Fruit fly (Drosophila melanogaster) whole organism, embryonic: Measurements from ENCODE around the gene glob1.

Source experiments
- CG10147 ChIP-seq: fragments of 200-800 bp; sonication (Bioruptor generic); optimal IDR thresholded peaks from 2 replicates; lab custom pipeline; 2019; ENCODE audit warnings: missing biosample characterization, mild to moderate bottlenecking, missing genetic modification characterization, moderate library complexity
- CG10321 ChIP-seq: fragments of 200-800 bp; sonication (Bioruptor generic); IDR thresholded peaks from 2 replicates; pipeline ENCODE4 v1.3.6; 2022; ENCODE audit warnings: missing biosample characterization, missing genetic modification characterization
- CG10431 ChIP-seq: fragments of 200-800 bp; sonication (Bioruptor generic); optimal IDR thresholded peaks from 3 replicates; lab custom pipeline; 2018; ENCODE audit warnings: missing biosample characterization, mild to moderate bottlenecking, missing genetic modification characterization
- CG10565 ChIP-seq: fragments of 200-800 bp; sonication (Bioruptor generic); optimal IDR thresholded peaks from 3 replicates; lab custom pipeline; 2016; ENCODE audit warnings: missing biosample characterization, mild to moderate bottlenecking, missing genetic modification characterization
- CG11093 ChIP-seq: fragments of 200-800 bp; sonication (Bioruptor generic); IDR thresholded peaks from 3 replicates; pipeline ENCODE4 v1.3.6; 2022; ENCODE audit warnings: missing biosample characterization, missing genetic modification characterization
- CG11560 ChIP-seq: fragments of 200-800 bp; sonication (Bioruptor generic); IDR thresholded peaks from 3 replicates; pipeline ENCODE4 v1.3.6; 2022; ENCODE audit warnings: missing biosample characterization, missing genetic modification characterization
- CG14014 ChIP-seq: fragments of 200-800 bp; sonication (Bioruptor generic); IDR thresholded peaks from 2 replicates; pipeline ENCODE4 v1.3.6; 2022; ENCODE audit warnings: missing biosample characterization, missing genetic modification characterization
- CG15479 ChIP-seq: fragments of 200-800 bp; sonication (Bioruptor generic); optimal IDR thresholded peaks from 3 replicates; lab custom pipeline; 2019; ENCODE audit warnings: missing biosample characterization, mild to moderate bottlenecking, missing genetic modification characterization, moderate library complexity
- CG15514 ChIP-seq: fragments of 200-800 bp; sonication (Bioruptor generic); optimal IDR thresholded peaks from 3 replicates; lab custom pipeline; 2017; ENCODE audit warnings: missing biosample characterization, missing genetic modification characterization, mild to moderate bottlenecking, moderate library complexity, missing genetic modification reagents
- CG1647 ChIP-seq: fragments of 200-800 bp; sonication (Bioruptor generic); optimal IDR thresholded peaks from 3 replicates; lab custom pipeline; 2016; ENCODE audit warnings: missing biosample characterization, missing genetic modification characterization
- CG16813 ChIP-seq: fragments of 200-800 bp; sonication (Bioruptor generic); IDR thresholded peaks from 3 replicates; pipeline ENCODE4 v1.3.6; 2022; ENCODE audit warnings: missing biosample characterization, missing genetic modification characterization; ENCODE audit not compliant: partially characterized antibody
- CG18599 ChIP-seq: fragments of 200-800 bp; sonication (Bioruptor generic); optimal IDR thresholded peaks from 3 replicates; lab custom pipeline; 2017; ENCODE audit warnings: missing biosample characterization, missing genetic modification characterization, mild to moderate bottlenecking, moderate library complexity, missing genetic modification reagents
- CG2712 ChIP-seq: fragments of 200-800 bp; optimal IDR thresholded peaks from 3 replicates; lab custom pipeline; 2019; ENCODE audit warnings: missing biosample characterization, mild to moderate bottlenecking, missing genetic modification characterization, moderate library complexity
- CG30431 ChIP-seq: fragments of 200-800 bp; sonication (Bioruptor generic); optimal IDR thresholded peaks from 2 replicates; lab custom pipeline; 2017; ENCODE audit warnings: missing biosample characterization, missing genetic modification characterization
- CG34422 ChIP-seq: fragments of 200-800 bp; sonication (Bioruptor generic); IDR thresholded peaks from 3 replicates; pipeline ENCODE4 v1.3.6; 2022; ENCODE audit warnings: missing biosample characterization, missing genetic modification characterization
- CG6654 ChIP-seq: fragments of 200-800 bp; sonication (Bioruptor generic); optimal IDR thresholded peaks from 2 replicates; lab custom pipeline; 2017; ENCODE audit warnings: missing biosample characterization, mild to moderate bottlenecking, missing genetic modification characterization
- CG7745 ChIP-seq: fragments of 200-800 bp; sonication (Bioruptor generic); optimal IDR thresholded peaks from 2 replicates; lab custom pipeline; 2018; ENCODE audit warnings: missing biosample characterization, mild to moderate bottlenecking, missing genetic modification characterization, moderate library complexity
- CG7786 ChIP-seq: fragments of 200-800 bp; sonication (Bioruptor generic); optimal IDR thresholded peaks from 2 replicates; lab custom pipeline; 2016; ENCODE audit warnings: missing biosample characterization, missing genetic modification characterization
- CG7963 ChIP-seq: fragments of 200-800 bp; sonication (Bioruptor generic); IDR thresholded peaks from 3 replicates; pipeline ENCODE4 v1.3.6; 2022; ENCODE audit warnings: missing biosample characterization, missing genetic modification characterization; ENCODE audit not compliant: partially characterized antibody
- CG8359 ChIP-seq: fragments of 200-800 bp; sonication (Bioruptor generic); optimal IDR thresholded peaks from 2 replicates; lab custom pipeline; 2017; ENCODE audit warnings: missing biosample characterization, mild to moderate bottlenecking, missing genetic modification characterization, borderline replicate concordance
- CG9932 ChIP-seq: fragments of 200-800 bp; sonication (Bioruptor generic); IDR thresholded peaks from 2 replicates; pipeline ENCODE4 v1.3.6; 2022; ENCODE audit warnings: missing biosample characterization, missing genetic modification characterization
- D ChIP-seq, 2 experiments: fragments of 200-800 bp in 1 of 2; fragments of >200 bp in 1 of 2; sonication (Bioruptor generic) in 1 of 2; optimal IDR thresholded peaks; 2 replicates in 1 of 2; 3 replicates in 1 of 2; lab custom pipeline; 2017; ENCODE audit warnings: mild to moderate bottlenecking in 1 of 2, missing biosample characterization in 1 of 2, missing genetic modification characterization in 1 of 2, missing genetic modification reagents in 1 of 2
- D19A ChIP-seq: fragments of 200-800 bp; optimal IDR thresholded peaks from 3 replicates; lab custom pipeline; 2019; ENCODE audit warnings: missing biosample characterization, mild to moderate bottlenecking, missing genetic modification characterization, moderate library complexity
- Dref ChIP-seq: fragments of 200-800 bp; sonication (Bioruptor generic); IDR thresholded peaks from 2 replicates; pipeline ENCODE4 v1.3.6; 2022; ENCODE audit warnings: missing biosample characterization, missing genetic modification characterization
- ERR ChIP-seq: fragments of 200-800 bp; sonication (Bioruptor generic); optimal IDR thresholded peaks from 2 replicates; lab custom pipeline; 2016; ENCODE audit warnings: missing biosample characterization, missing genetic modification characterization
- Fer1 ChIP-seq: fragments of 200-800 bp; sonication (Bioruptor generic); optimal IDR thresholded peaks from 2 replicates; lab custom pipeline; 2017; ENCODE audit warnings: missing biosample characterization, mild to moderate bottlenecking, missing genetic modification characterization
- Hr3 ChIP-seq: fragments of 200-800 bp; sonication (Bioruptor generic); optimal IDR thresholded peaks from 3 replicates; lab custom pipeline; 2016; ENCODE audit warnings: missing biosample characterization, missing genetic modification characterization
- Jarid2 ChIP-seq: fragments of 200-800 bp; sonication (Bioruptor generic); optimal IDR thresholded peaks from 3 replicates; lab custom pipeline; 2017; ENCODE audit warnings: mild to moderate bottlenecking, missing biosample characterization, missing genetic modification reagents, missing genetic modification characterization
- Med ChIP-seq: fragments of 200-800 bp; sonication (Bioruptor generic); peaks from one replicate; lab custom pipeline; 2016; ENCODE audit warnings: missing biosample characterization, missing genetic modification characterization, mild to moderate bottlenecking, inconsistent platforms, moderate library complexity
- Mrtf ChIP-seq: fragments of 200-800 bp; sonication (Bioruptor generic); IDR thresholded peaks from 3 replicates; pipeline ENCODE4 v1.3.6; 2022; ENCODE audit warnings: missing biosample characterization, missing genetic modification characterization
- Side ChIP-seq: fragments of 200-800 bp; sonication (Bioruptor generic); optimal IDR thresholded peaks from 2 replicates; lab custom pipeline; 2016; ENCODE audit warnings: missing biosample characterization, missing genetic modification characterization
- Vsx1 ChIP-seq: fragments of 200-800 bp; sonication (Bioruptor generic); optimal IDR thresholded peaks from 2 replicates; lab custom pipeline; 2017; ENCODE audit warnings: missing biosample characterization, mild to moderate bottlenecking, missing genetic modification characterization, missing genetic modification reagents
- bowl ChIP-seq: fragments of 200-800 bp; sonication (Bioruptor generic); IDR thresholded peaks from 2 replicates; pipeline ENCODE4 v1.3.6; 2022; ENCODE audit warnings: missing biosample characterization, missing genetic modification characterization
- btn ChIP-seq: fragments of 200-800 bp; sonication (Bioruptor generic); optimal IDR thresholded peaks from 2 replicates; lab custom pipeline; 2016; ENCODE audit warnings: missing biosample characterization, missing genetic modification characterization
- chinmo ChIP-seq: fragments of 200-800 bp; sonication (Bioruptor generic); IDR thresholded peaks from 4 replicates; pipeline ENCODE4 v1.3.6; 2022; ENCODE audit warnings: missing biosample characterization, missing genetic modification characterization; ENCODE audit not compliant: partially characterized antibody
- da ChIP-seq: fragments of 200-800 bp; sonication (Bioruptor generic); optimal IDR thresholded peaks from 2 replicates; lab custom pipeline; 2016; ENCODE audit warnings: missing biosample characterization, missing genetic modification characterization
- danr ChIP-seq: fragments of 200-800 bp; sonication (Bioruptor generic); IDR thresholded peaks from 2 replicates; pipeline ENCODE4 v1.3.6; 2022; ENCODE audit warnings: missing biosample characterization, missing genetic modification characterization
- dimm ChIP-seq: fragments of 200-800 bp; sonication (Bioruptor generic); IDR thresholded peaks from 2 replicates; pipeline ENCODE4 v1.3.6; 2022; ENCODE audit warnings: missing biosample characterization, missing genetic modification characterization
- fd102C ChIP-seq: fragments of 200-800 bp; sonication (Bioruptor generic); optimal IDR thresholded peaks from 2 replicates; lab custom pipeline; 2018; ENCODE audit warnings: missing biosample characterization, mild to moderate bottlenecking, missing genetic modification characterization, moderate library complexity
- gcm ChIP-seq: fragments of 200-800 bp; sonication (Bioruptor generic); optimal IDR thresholded peaks from 2 replicates; lab custom pipeline; 2019; ENCODE audit warnings: missing biosample characterization, mild to moderate bottlenecking, missing genetic modification characterization, moderate library complexity
- gfzf ChIP-seq: fragments of 200-800 bp; sonication (Bioruptor generic); optimal IDR thresholded peaks from 2 replicates; lab custom pipeline; 2016; ENCODE audit warnings: missing biosample characterization, mild to moderate bottlenecking, missing genetic modification characterization, moderate library complexity
- jumu ChIP-seq: fragments of 200-800 bp; sonication (Bioruptor generic); optimal IDR thresholded peaks from 3 replicates; lab custom pipeline; 2016; ENCODE audit warnings: missing biosample characterization, missing genetic modification characterization
- lmd ChIP-seq: fragments of 200-800 bp; sonication (Bioruptor generic); IDR thresholded peaks from 2 replicates; pipeline ENCODE4 v1.3.6; 2022; ENCODE audit warnings: missing biosample characterization, missing genetic modification characterization
- mirr ChIP-seq: fragments of 200-800 bp; sonication (Bioruptor generic); optimal IDR thresholded peaks from 3 replicates; lab custom pipeline; 2018; ENCODE audit warnings: missing biosample characterization, mild to moderate bottlenecking, missing genetic modification characterization
- pzg ChIP-seq: fragments of 200-800 bp; sonication (Bioruptor generic); optimal IDR thresholded peaks from 3 replicates; lab custom pipeline; 2018; ENCODE audit warnings: missing biosample characterization, mild to moderate bottlenecking, missing genetic modification characterization, moderate library complexity
- ranshi ChIP-seq: fragments of 200-800 bp; sonication (Bioruptor generic); IDR thresholded peaks from 2 replicates; pipeline ENCODE4 v1.3.6; 2022; ENCODE audit warnings: missing biosample characterization, missing genetic modification characterization
- salm ChIP-seq: fragments of 200-800 bp; sonication (Bioruptor generic); optimal IDR thresholded peaks from 2 replicates; lab custom pipeline; 2018; ENCODE audit warnings: missing biosample characterization, mild to moderate bottlenecking, missing genetic modification characterization
- sc ChIP-seq, 3 experiments: fragments of >200 bp in 2 of 3; fragments of 200-800 bp in 1 of 3; sonication (Bioruptor generic) in 1 of 3; optimal IDR thresholded peaks; 2 replicates in 2 of 3; 3 replicates in 1 of 3; lab custom pipeline; 2017; ENCODE audit warnings: mild to moderate bottlenecking in 1 of 3, missing biosample characterization in 1 of 3, missing genetic modification characterization in 1 of 3, missing genetic modification reagents in 1 of 3
- ttk ChIP-seq: fragments of 200-800 bp; sonication (Bioruptor generic); IDR thresholded peaks from 2 replicates; pipeline ENCODE4 v2.1.2; 2022; ENCODE audit warnings: missing biosample characterization, missing genetic modification characterization

Gene glob1

DNA sequence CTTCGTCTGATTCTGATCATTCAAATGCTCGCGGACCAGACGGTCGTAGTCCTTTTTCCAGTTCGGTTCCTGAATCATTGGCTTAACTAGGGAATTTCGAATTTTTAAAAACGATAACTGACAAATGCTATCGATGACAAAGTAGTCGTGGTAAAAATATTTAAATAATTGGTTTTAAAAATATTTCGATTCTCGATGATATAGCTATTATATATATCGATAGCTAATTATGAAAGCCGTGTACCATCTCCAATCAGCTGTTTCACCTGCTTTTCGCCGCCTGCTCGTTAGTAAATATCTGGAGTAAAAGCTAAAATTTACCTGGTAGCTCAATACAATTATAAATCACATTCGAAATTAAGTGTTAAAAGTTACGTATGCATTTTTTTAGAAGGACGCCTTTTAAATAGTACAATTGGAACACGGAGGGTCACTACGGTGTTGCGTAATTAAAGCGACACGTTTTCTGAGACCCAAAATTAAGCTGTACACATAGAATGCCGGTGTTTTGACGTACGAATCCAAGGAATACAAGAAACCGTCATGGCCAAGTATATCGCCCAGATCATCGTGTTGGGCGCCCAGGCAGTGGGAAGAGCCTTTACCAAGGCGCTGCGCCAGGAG, 29.3 kb upstream of the glob1 start, which contains the start of the genes CG5478 and blp (continued):
- TF ChIP-seq Med (GFP tag; lab: Kevin White, UChicago), result peak; percentile 72
- no peak for TF ChIP-seq fd102C (GFP tag; lab: Kevin White, UChicago)
- TF ChIP-seq CG2712 (tag; lab: Kevin White, UChicago), result peak; percentile 35
- no peak for TF ChIP-seq CG10321 (GFP tag; lab: Robert Waterston, UW)
- no peak for TF ChIP-seq lmd (GFP tag; lab: Robert Waterston, UW)
- no peak for TF ChIP-seq CG11093 (GFP tag; lab: Robert Waterston, UW)
- TF ChIP-seq chinmo (GFP tag; lab: Robert Waterston, UW), result peak; percentile 87
- TF ChIP-seq CG9932, result no peak
- no peak for TF ChIP-seq CG14014 (GFP tag; lab: Robert Waterston, UW)
- no peak for TF ChIP-seq CG10431 (GFP tag; lab: Kevin White, UChicago)
- TF ChIP-seq CG10147 (GFP tag; lab: Kevin White, UChicago), result no peak
- TF ChIP-seq CG7786, result no peak
- no peak for TF ChIP-seq D (optimal IDR thresholded peaks at IDR 0.05; lab: Kevin White, UChicago)
- TF ChIP-seq D (GFP tag; optimal IDR thresholded peaks at IDR 0.05; lab: Kevin White, UChicago), result no peak
- TF ChIP-seq da (GFP tag; lab: Kevin White, UChicago), result no peak
- no peak for TF ChIP-seq Fer1 (GFP tag; lab: Kevin White, UChicago)
- TF ChIP-seq btn, result no peak
- TF ChIP-seq CG11560 (tag; lab: Robert Waterston, UW), result no peak; the same call in 2 of the 3 replicates
- peak; percentile 88 for TF ChIP-seq CG7963
- TF ChIP-seq CG15479 (GFP tag; lab: Kevin White, UChicago), result no peak
- TF ChIP-seq ttk (GFP tag; lab: Robert Waterston, UW), result no peak
- TF ChIP-seq jumu, result no peak
- no peak for TF ChIP-seq CG7745 (tag; lab: Kevin White, UChicago)
- no peak for TF ChIP-seq mirr (GFP tag; lab: Kevin White, UChicago)
- TF ChIP-seq CG15514 (GFP tag; lab: Kevin White, UChicago), result peak; percentile 5
- TF ChIP-seq ranshi (GFP tag; lab: Robert Waterston, UW), result no peak
- no peak for TF ChIP-seq D19A
- TF ChIP-seq Side (GFP tag; lab: Kevin White, UChicago), result no peak
- TF ChIP-seq CG30431 (GFP tag; lab: Kevin White, UChicago), result no peak
- no peak for TF ChIP-seq dimm
- TF ChIP-seq CG8359 (GFP tag; lab: Kevin White, UChicago), result no peak
- no peak for TF ChIP-seq ERR (GFP tag; lab: Kevin White, UChicago)
- TF ChIP-seq bowl (GFP tag; lab: Robert Waterston, UW), result no peak
- TF ChIP-seq CG10565 (GFP tag; lab: Kevin White, UChicago), result no peak
- no peak for TF ChIP-seq gcm (GFP tag; lab: Kevin White, UChicago)
- TF ChIP-seq CG18599 (GFP tag; lab: Kevin White, UChicago), result no peak
- TF ChIP-seq danr (GFP tag; lab: Robert Waterston, UW), result no peak
- TF ChIP-seq Dref (GFP tag; lab: Robert Waterston, UW), result peak; percentile 96
- TF ChIP-seq Hr3 (GFP tag; lab: Kevin White, UChicago), result no peak
- TF ChIP-seq Jarid2 (GFP tag; lab: Kevin White, UChicago), result no peak
- TF ChIP-seq Vsx1 (GFP tag; lab: Kevin White, UChicago), result no peak
- TF ChIP-seq salm, result no peak
- no peak for TF ChIP-seq CG1647 (GFP tag; lab: Kevin White, UChicago)
- TF ChIP-seq pzg, result peak; percentile 69
- TF ChIP-seq gfzf, result no peak
- TF ChIP-seq CG6654 (GFP tag; lab: Kevin White, UChicago), result no peak
- TF ChIP-seq CG16813, result peak; percentile 85
- TF ChIP-seq Mrtf, result no peak
- TF ChIP-seq sc (optimal IDR thresholded peaks at IDR 0.05; lab: Kevin White, UChicago), result no peak
- TF ChIP-seq sc (GFP tag; optimal IDR thresholded peaks at IDR 0.05; lab: Kevin White, UChicago), result no peak
- TF ChIP-seq CG34422 (GFP tag; lab: Robert Waterston, UW), result peak; percentile 34; the same call in 1 of the 3 replicates
